Worm (Caenorhabditis elegans): ENCODE results near the gene sma-1.

ce11 chrV:11887988-11888499 is 11.2 kb upstream of the sma-1 start, which contains the start of gene adh-1:
- TF ChIP-seq hlh-15 (tag; optimal IDR thresholded peaks at IDR 0.05) (no peak), elt-2 (tag; optimal IDR thresholded peaks at IDR 0.05) (no peak), unc-55 (GFP tag; optimal IDR thresholded peaks at IDR 0.05) (no peak), unc-3 (GFP tag; conservative IDR thresholded peaks at IDR 0.05) (no peak), unc-3 (tag; optimal IDR thresholded peaks at IDR 0.05) (no peak), tbx-2 (tag; optimal IDR thresholded peaks at IDR 0.05) (no peak), dmd-4 (tag; optimal IDR thresholded peaks at IDR 0.05; ENCODE audit: borderline replicate concordance) (no peak), pax-1 (tag; optimal IDR thresholded peaks at IDR 0.05) (no peak)

Data from whole organism, late embryonic.